Fruit fly (Drosophila melanogaster) whole organism, prepupa: ENCODE results near the gene CG11964.

Experiments
- Blimp-1 ChIP-seq: fragments of 200-800 bp; sonication (Bioruptor generic); optimal IDR thresholded peaks from 3 replicates; lab custom pipeline; 2017; ENCODE audit warnings: missing biosample characterization, missing genetic modification characterization, mild to moderate bottlenecking, moderate library complexity, missing genetic modification reagents
- CG10631 ChIP-seq: fragments of 200-800 bp; sonication (Bioruptor generic); optimal IDR thresholded peaks from 2 replicates; lab custom pipeline; 2016; ENCODE audit warnings: missing biosample characterization, missing genetic modification characterization
- CG10669 ChIP-seq: fragments of 200-800 bp; sonication (Bioruptor generic); optimal IDR thresholded peaks from 3 replicates; lab custom pipeline; 2018; ENCODE audit warnings: missing biosample characterization, mild to moderate bottlenecking, missing genetic modification characterization, moderate library complexity
- CG11762 ChIP-seq: fragments of 200-800 bp; sonication (Bioruptor generic); optimal IDR thresholded peaks from 3 replicates; lab custom pipeline; 2016; ENCODE audit warnings: missing biosample characterization, missing genetic modification characterization; ENCODE audit not compliant: insufficient read depth
- CG11902 ChIP-seq: fragments of 200-800 bp; sonication (Bioruptor generic); optimal IDR thresholded peaks from 3 replicates; lab custom pipeline; 2016; ENCODE audit warnings: missing biosample characterization, missing genetic modification characterization
- CG15336 ChIP-seq: fragments of 200-800 bp; sonication (Bioruptor generic); IDR thresholded peaks from 2 replicates; pipeline ENCODE4 v1.3.6; 2022; ENCODE audit warnings: missing biosample characterization, missing genetic modification characterization
- CG3032 ChIP-seq: fragments of 200-800 bp; optimal IDR thresholded peaks from 2 replicates; lab custom pipeline; 2019; ENCODE audit warnings: missing biosample characterization, mild to moderate bottlenecking, missing genetic modification characterization, moderate library complexity
- CG31627 ChIP-seq: fragments of 200-800 bp; sonication (Bioruptor generic); optimal IDR thresholded peaks from 3 replicates; lab custom pipeline; 2016; ENCODE audit warnings: missing biosample characterization, missing genetic modification characterization
- CG32006 ChIP-seq: fragments of 200-800 bp; sonication (Bioruptor generic); optimal IDR thresholded peaks from 3 replicates; lab custom pipeline; 2017; ENCODE audit warnings: missing biosample characterization, mild to moderate bottlenecking, missing genetic modification characterization
- CG6163 ChIP-seq: fragments of 200-800 bp; sonication (Bioruptor generic); IDR thresholded peaks from 3 replicates; pipeline ENCODE4 v1.3.6; 2022; ENCODE audit warnings: missing biosample characterization, missing genetic modification characterization
- CG6276 ChIP-seq: fragments of 200-800 bp; sonication (Bioruptor generic); optimal IDR thresholded peaks from 2 replicates; lab custom pipeline; 2017; ENCODE audit warnings: missing biosample characterization, mild to moderate bottlenecking, missing genetic modification characterization
- CG6808 ChIP-seq: fragments of 200-800 bp; sonication (Bioruptor generic); optimal IDR thresholded peaks from 3 replicates; lab custom pipeline; 2017; ENCODE audit warnings: missing biosample characterization, missing genetic modification characterization, mild to moderate bottlenecking, moderate library complexity, missing genetic modification reagents
- CG8319 ChIP-seq: fragments of 200-800 bp; sonication (Bioruptor generic); optimal IDR thresholded peaks from 3 replicates; lab custom pipeline; 2016; ENCODE audit warnings: missing biosample characterization, missing genetic modification characterization
- CG9139 ChIP-seq: fragments of 200-800 bp; sonication (Bioruptor generic); optimal IDR thresholded peaks from 3 replicates; lab custom pipeline; 2017; ENCODE audit warnings: missing biosample characterization, mild to moderate bottlenecking, missing genetic modification characterization
- Eip75B ChIP-seq: fragments of 200-800 bp; sonication (Bioruptor generic); optimal IDR thresholded peaks from 3 replicates; lab custom pipeline; 2016; ENCODE audit warnings: missing biosample characterization, missing genetic modification characterization
- Eip78C ChIP-seq: fragments of 200-800 bp; sonication (Bioruptor generic); peaks from one replicate; lab custom pipeline; 2016; ENCODE audit warnings: missing biosample characterization, missing genetic modification characterization
- Gug ChIP-seq: fragments of 200-800 bp; sonication (Bioruptor generic); IDR thresholded peaks from 2 replicates; pipeline ENCODE4 v1.3.6; 2022; ENCODE audit warnings: missing biosample characterization, missing genetic modification characterization
- Hr4 ChIP-seq: fragments of 200-800 bp; sonication (Bioruptor generic); optimal IDR thresholded peaks from 3 replicates; lab custom pipeline; 2016; ENCODE audit warnings: missing biosample characterization, missing genetic modification characterization
- Lpt ChIP-seq: fragments of 200-800 bp; sonication (Bioruptor generic); optimal IDR thresholded peaks from 3 replicates; lab custom pipeline; 2016; ENCODE audit warnings: missing biosample characterization, missing genetic modification characterization
- Met ChIP-seq: fragments of 200-800 bp; sonication (Bioruptor generic); optimal IDR thresholded peaks from 3 replicates; lab custom pipeline; 2016; ENCODE audit warnings: missing biosample characterization, missing genetic modification characterization
- Sox102F ChIP-seq: fragments of 200-800 bp; sonication (Bioruptor generic); optimal IDR thresholded peaks from 2 replicates; lab custom pipeline; 2016; ENCODE audit warnings: missing biosample characterization, mild to moderate bottlenecking, missing genetic modification characterization
- Sox14 ChIP-seq: fragments of 200-800 bp; sonication (Bioruptor generic); optimal IDR thresholded peaks from 3 replicates; lab custom pipeline; 2016; ENCODE audit warnings: missing biosample characterization, missing genetic modification characterization
- Sox15 ChIP-seq: fragments of 200-800 bp; sonication (Bioruptor generic); optimal IDR thresholded peaks from 3 replicates; lab custom pipeline; 2016; ENCODE audit warnings: missing biosample characterization, missing genetic modification characterization
- achi ChIP-seq: fragments of 200-800 bp; sonication (Bioruptor generic); optimal IDR thresholded peaks from 3 replicates; lab custom pipeline; 2016; ENCODE audit warnings: missing biosample characterization, missing genetic modification characterization
- acj6 ChIP-seq: fragments of 200-800 bp; sonication (Bioruptor generic); optimal IDR thresholded peaks from 3 replicates; lab custom pipeline; 2016; ENCODE audit warnings: missing biosample characterization, missing genetic modification characterization
- cyc ChIP-seq: fragments of 200-800 bp; sonication (Bioruptor generic); optimal IDR thresholded peaks from 3 replicates; lab custom pipeline; 2016; ENCODE audit warnings: missing biosample characterization, missing genetic modification characterization
- dac ChIP-seq: fragments of 200-800 bp; sonication (Bioruptor generic); optimal IDR thresholded peaks from 2 replicates; lab custom pipeline; 2017; ENCODE audit warnings: missing biosample characterization, mild to moderate bottlenecking, missing genetic modification characterization
- dsx ChIP-seq: fragments of 200-800 bp; optimal IDR thresholded peaks from 3 replicates; lab custom pipeline; 2019; ENCODE audit warnings: missing biosample characterization, mild to moderate bottlenecking, missing genetic modification characterization, moderate library complexity; ENCODE audit not compliant: poor library complexity, severe bottlenecking
- eg ChIP-seq: fragments of 200-800 bp; sonication (Bioruptor generic); IDR thresholded peaks from 3 replicates; pipeline ENCODE4 v1.3.6; 2022; ENCODE audit warnings: missing biosample characterization, missing genetic modification characterization
- esn ChIP-seq: fragments of 200-800 bp; sonication (Bioruptor generic); optimal IDR thresholded peaks from 2 replicates; lab custom pipeline; 2016; ENCODE audit warnings: missing biosample characterization, mild to moderate bottlenecking, missing genetic modification characterization, moderate library complexity
- fd59A ChIP-seq: fragments of 200-800 bp; sonication (Bioruptor generic); optimal IDR thresholded peaks from 2 replicates; lab custom pipeline; 2017; ENCODE audit warnings: missing biosample characterization, mild to moderate bottlenecking, missing genetic modification characterization, missing genetic modification reagents
- fd85E ChIP-seq: fragments of 200-800 bp; sonication (Bioruptor generic); optimal IDR thresholded peaks from 3 replicates; lab custom pipeline; 2016; ENCODE audit warnings: missing biosample characterization, missing genetic modification characterization
- net ChIP-seq: fragments of 200-800 bp; sonication (Bioruptor generic); optimal IDR thresholded peaks from 3 replicates; lab custom pipeline; 2016; ENCODE audit warnings: missing biosample characterization, missing genetic modification characterization
- salr ChIP-seq, 2 experiments: fragments of 200-800 bp; sonication (Bioruptor generic); optimal IDR thresholded peaks; 3 replicates each; lab custom pipeline; 2016 to 2018; ENCODE audit warnings: missing biosample characterization in 2 of 2, missing genetic modification characterization in 2 of 2, mild to moderate bottlenecking in 1 of 2
- spab ChIP-seq: fragments of 200-800 bp; sonication (Bioruptor generic); optimal IDR thresholded peaks from 2 replicates; lab custom pipeline; 2017; ENCODE audit warnings: missing biosample characterization, mild to moderate bottlenecking, missing genetic modification characterization, missing genetic modification reagents
- ss ChIP-seq, 2 experiments: fragments of 200-800 bp; sonication (Bioruptor generic); optimal IDR thresholded peaks; 2 replicates in 1 of 2; 3 replicates in 1 of 2; lab custom pipeline; 2017 to 2018; ENCODE audit warnings: mild to moderate bottlenecking in 2 of 2, missing biosample characterization in 2 of 2, missing genetic modification characterization in 2 of 2, moderate library complexity in 1 of 2
- svp ChIP-seq: fragments of 200-800 bp; sonication (Bioruptor generic); peaks from one replicate; lab custom pipeline; 2016; ENCODE audit warnings: missing biosample characterization, missing genetic modification characterization
- topi ChIP-seq: fragments of 200-800 bp; sonication (Bioruptor generic); optimal IDR thresholded peaks from 3 replicates; lab custom pipeline; 2016; ENCODE audit warnings: missing biosample characterization, missing genetic modification characterization
- vri ChIP-seq: fragments of 200-800 bp; sonication (Bioruptor generic); optimal IDR thresholded peaks from 3 replicates; lab custom pipeline; 2016; ENCODE audit warnings: missing biosample characterization, mild to moderate bottlenecking, missing genetic modification characterization

Gene CG11964

DNA sequence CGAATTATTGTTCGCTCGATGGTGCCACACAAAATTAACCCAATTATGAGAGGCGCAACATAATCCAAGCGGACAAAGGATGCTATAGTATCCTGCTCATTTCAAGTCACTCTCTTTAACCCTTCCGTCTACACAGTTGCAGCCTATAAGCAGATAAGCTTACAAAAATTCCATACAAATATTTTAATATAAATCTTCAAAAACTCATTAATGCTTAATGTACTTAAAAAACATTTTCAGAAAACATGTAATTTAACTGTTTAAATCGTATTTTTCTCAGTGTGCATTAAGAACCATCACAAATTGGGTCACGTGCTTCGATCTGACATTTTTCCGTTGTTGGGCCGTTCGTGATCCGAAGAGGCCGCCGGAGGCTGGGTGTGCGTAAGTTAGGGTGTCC, 24.0 kb upstream of the CG11964 start (continued):
- TF ChIP-seq acj6 (peak; percentile 63), Sox14 (GFP tag; lab: Kevin White, UChicago) (peak; percentile 63), dac (no peak), Blimp-1 (GFP tag; lab: Kevin White, UChicago) (no peak), achi (GFP tag; lab: Kevin White, UChicago) (peak; percentile 52), Lpt (no peak), CG10669 (peak; percentile 31), CG32006 (peak; percentile 27), topi (GFP tag; lab: Kevin White, UChicago) (peak; percentile 78), CG11762 (GFP tag; lab: Kevin White, UChicago) (peak; percentile 34), esn (peak; percentile 86), dsx (GFP tag; lab: Kevin White, UChicago) (no peak), eg (no peak), spab (peak; percentile 11), cyc (GFP tag; lab: Kevin White, UChicago) (peak; percentile 74), CG3032 (tag; lab: Kevin White, UChicago) (peak; percentile 38), net (GFP tag; lab: Kevin White, UChicago) (peak; percentile 13), Met (GFP tag; lab: Kevin White, UChicago) (peak; percentile 87), CG6163 (no peak; the same call in 2 of the 3 replicates), Gug (GFP tag; lab: Robert Waterston, UW) (no peak), CG8319 (GFP tag; lab: Kevin White, UChicago) (peak; percentile 27), CG15336 (GFP tag; lab: Robert Waterston, UW) (no peak), Sox102F (peak; percentile 79), CG6808 (GFP tag; lab: Kevin White, UChicago) (no peak), CG10631 (GFP tag; lab: Kevin White, UChicago) (peak; percentile 25), CG11902 (GFP tag; lab: Kevin White, UChicago) (peak; percentile 19), svp (GFP tag; lab: Kevin White, UChicago) (peak; percentile 91), vri (GFP tag; lab: Kevin White, UChicago) (peak; percentile 28), CG31627 (GFP tag; lab: Kevin White, UChicago) (peak; percentile 72)
- TF ChIP-seq, all 60 proteins: peak for 38

DNA sequence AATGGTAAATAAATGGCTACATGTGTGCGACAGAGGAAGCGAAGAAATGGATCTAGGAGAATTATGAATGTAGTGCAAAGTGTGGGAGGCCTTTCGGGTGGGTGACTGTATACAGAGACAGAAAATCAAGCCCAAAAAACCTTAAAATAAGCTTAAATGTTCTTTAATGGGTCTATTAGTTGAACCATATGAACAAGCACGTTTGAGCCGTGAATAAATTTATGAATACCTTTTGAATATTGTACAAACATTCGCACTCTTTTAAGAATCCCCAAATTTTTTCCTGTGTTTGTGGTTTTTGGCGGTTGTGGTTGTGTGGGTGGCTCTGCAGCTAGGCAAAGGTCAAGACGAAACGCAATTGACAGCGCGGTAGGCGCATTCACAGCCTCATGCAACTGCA, 21.8 kb upstream of the CG11964 start:
- TF ChIP-seq CG11902 (GFP tag; lab: Kevin White, UChicago) (no peak), svp (GFP tag; lab: Kevin White, UChicago) (peak; percentile 45), vri (GFP tag; lab: Kevin White, UChicago) (no peak), eg (peak; percentile 59), salr (GFP tag; optimal IDR thresholded peaks at IDR 0.05; lab: Kevin White, UChicago) (peak in 1 of 2 experiments; percentile 10), Blimp-1 (GFP tag; lab: Kevin White, UChicago) (no peak), Hr4 (GFP tag; lab: Kevin White, UChicago) (peak; percentile 2), spab (no peak), CG32006 (peak; percentile 67)

DNA sequence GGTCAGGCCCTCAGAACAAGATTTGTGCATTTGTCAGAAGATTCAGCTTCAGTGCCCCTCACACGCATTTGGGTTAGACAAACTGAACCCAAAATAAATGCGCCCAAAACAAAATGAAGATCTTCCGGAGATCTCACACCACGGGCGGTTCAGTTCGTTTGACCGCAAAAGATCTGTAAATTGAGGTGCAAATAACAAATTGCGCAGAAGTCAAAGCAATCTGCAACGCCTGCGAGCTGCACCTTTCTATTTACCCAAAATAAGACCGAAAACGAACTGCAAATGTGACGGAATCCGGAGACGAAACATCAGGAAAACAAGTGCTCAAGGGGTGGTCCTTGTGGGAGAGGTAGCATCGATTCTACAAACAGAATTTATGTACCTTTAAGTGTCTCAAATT, 20.7 kb upstream of the CG11964 start:
- TF ChIP-seq CG10669 (no peak), Sox14 (GFP tag; lab: Kevin White, UChicago) (no peak), CG32006 (no peak), fd59A (GFP tag; lab: Kevin White, UChicago) (no peak), Blimp-1 (GFP tag; lab: Kevin White, UChicago) (no peak), Eip78C (GFP tag; lab: Kevin White, UChicago) (no peak), eg (no peak), achi (GFP tag; lab: Kevin White, UChicago) (no peak), CG6808 (GFP tag; lab: Kevin White, UChicago) (no peak), Sox15 (GFP tag; lab: Kevin White, UChicago) (no peak), Eip75B (GFP tag; lab: Kevin White, UChicago) (no peak), salr (GFP tag; optimal IDR thresholded peaks at IDR 0.05; lab: Kevin White, UChicago) (no peak), ss (GFP tag; optimal IDR thresholded peaks at IDR 0.05; lab: Kevin White, UChicago) (no peak), net (GFP tag; lab: Kevin White, UChicago) (no peak), topi (GFP tag; lab: Kevin White, UChicago) (no peak), CG6276 (no peak), svp (GFP tag; lab: Kevin White, UChicago) (no peak), CG9139 (GFP tag; lab: Kevin White, UChicago) (no peak), fd85E (GFP tag; lab: Kevin White, UChicago) (no peak)
- TF ChIP-seq, all 60 proteins: peak for 0
